Worm (Caenorhabditis elegans): ENCODE data around the gene gtf-2A2.

Gene gtf-2A2

ce11 chrIII:12583466-12583865, 41.1 kb upstream of the gtf-2A2 start (continued):
- TF ChIP-seq ets-5 (GFP tag; IDR thresholded peaks at IDR 0.05) = no peak
- TF ChIP-seq nhr-85 (tag) = peak; percentile 97
- peak; percentile 94 for TF ChIP-seq fkh-8 (tag; optimal IDR thresholded peaks at IDR 0.05)
- TF ChIP-seq mef-2 (tag; optimal IDR thresholded peaks at IDR 0.05) = peak; percentile 79
- peak; percentile 92 for TF ChIP-seq nhr-19 (GFP tag; conservative IDR thresholded peaks at IDR 0.05)
- peak; percentile 100 for TF ChIP-seq mdl-1 (tag; optimal IDR thresholded peaks at IDR 0.05)
- TF ChIP-seq ceh-8 (GFP tag; optimal IDR thresholded peaks at IDR 0.05) = peak; percentile 44
- TF ChIP-seq ztf-4 (tag; optimal IDR thresholded peaks at IDR 0.05) = peak; percentile 94
- TF ChIP-seq tbx-2 (tag; optimal IDR thresholded peaks at IDR 0.05) = peak; percentile 95
- TF ChIP-seq sox-4 (tag; optimal IDR thresholded peaks at IDR 0.05) = peak; percentile 68
- TF ChIP-seq efl-1 (optimal IDR thresholded peaks at IDR 0.05) = peak; percentile 88 to 93
- TF ChIP-seq efl-1 (GFP tag; optimal IDR thresholded peaks at IDR 0.05 in 1 of 2) = peak; percentile 74 to 97
- TF ChIP-seq lin-35 (GFP tag; optimal IDR thresholded peaks at IDR 0.05) = peak; percentile 84 to 92
- no peak for TF ChIP-seq zip-4 (GFP tag; optimal IDR thresholded peaks at IDR 0.05)
- TF ChIP-seq pag-3 (tag; optimal IDR thresholded peaks at IDR 0.05; ENCODE audit: borderline replicate concordance, insufficient read depth) = peak; percentile 95
- TF ChIP-seq aha-1 (tag; optimal IDR thresholded peaks at IDR 0.05) = no peak
- TF ChIP-seq isw-1 (GFP tag; IDR thresholded peaks at IDR 0.05) = peak; percentile 75
- TF ChIP-seq ceh-88 (GFP tag; IDR thresholded peaks at IDR 0.05) = peak; percentile 67; the same call in 1 of the 2 replicates
- peak; percentile 91 for TF ChIP-seq swsn-7 (tag; optimal IDR thresholded peaks at IDR 0.05)
- TF ChIP-seq C34B4.2 (tag; optimal IDR thresholded peaks at IDR 0.05) = no peak
- TF ChIP-seq lin-15B (tag; optimal IDR thresholded peaks at IDR 0.05) = peak; percentile 1
- peak in 1 of 2 experiments; percentile 77 for TF ChIP-seq ztf-11 (tag; optimal IDR thresholded peaks at IDR 0.05)
- no peak for TF ChIP-seq efl-3 (GFP tag; optimal IDR thresholded peaks at IDR 0.05)
- TF ChIP-seq aly-2 (tag; optimal IDR thresholded peaks at IDR 0.05) = peak; percentile 60
- TF ChIP-seq unc-130 (tag; optimal IDR thresholded peaks at IDR 0.05) = peak; percentile 94
- peak; percentile 67 for TF ChIP-seq grh-1 (GFP tag; IDR thresholded peaks at IDR 0.05)
- TF ChIP-seq jun-1 (tag; optimal IDR thresholded peaks at IDR 0.05) = peak; percentile 85
- no peak for TF ChIP-seq sptf-1 (tag; optimal IDR thresholded peaks at IDR 0.05)
- TF ChIP-seq mab-9 (GFP tag; IDR thresholded peaks at IDR 0.05) = peak; percentile 70
- TF ChIP-seq nhr-20 (tag; optimal IDR thresholded peaks at IDR 0.05) = peak; percentile 95
- peak; percentile 98 for TF ChIP-seq snu-23 (GFP tag; optimal IDR thresholded peaks at IDR 0.05)
- peak; percentile 37 for TF ChIP-seq C04F5.9 (tag; optimal IDR thresholded peaks at IDR 0.05)

DNA sequence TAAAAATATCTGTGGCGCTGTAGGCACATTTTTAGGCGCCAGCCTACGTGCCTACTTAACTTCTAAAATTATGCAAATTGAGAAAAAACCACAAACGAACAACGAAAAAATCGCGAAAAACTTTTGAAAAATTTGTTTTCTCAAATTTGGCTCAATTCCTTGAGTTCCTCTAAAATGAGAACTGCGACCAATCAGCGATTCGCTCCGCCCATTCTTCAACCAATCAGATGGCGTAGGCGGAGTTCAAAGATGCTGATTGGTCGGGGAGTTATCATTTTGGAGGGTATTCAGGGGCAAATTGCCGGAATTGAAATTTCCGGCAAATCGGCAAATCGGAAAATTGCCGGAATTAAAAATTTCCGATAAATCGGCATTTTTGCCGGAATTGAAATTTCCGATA, 38.7 kb upstream of the gtf-2A2 start:
- TF ChIP-seq egl-27 (tag; optimal IDR thresholded peaks at IDR 0.05) (no peak), ces-1 (GFP tag; optimal IDR thresholded peaks at IDR 0.05) (no peak), egl-13 (tag; optimal IDR thresholded peaks at IDR 0.05) (no peak), C04F5.9 (tag; optimal IDR thresholded peaks at IDR 0.05) (no peak), sup-37 (GFP tag; optimal IDR thresholded peaks at IDR 0.05) (no peak), nhr-77 (tag; optimal IDR thresholded peaks at IDR 0.05) (no peak), lir-3 (tag; optimal IDR thresholded peaks at IDR 0.05; ENCODE audit: poor library complexity) (no peak), pax-3 (tag; optimal IDR thresholded peaks at IDR 0.05) (no peak), aly-2 (tag; optimal IDR thresholded peaks at IDR 0.05) (no peak), C16A3.4 (tag; optimal IDR thresholded peaks at IDR 0.05) (no peak), irx-1 (tag; optimal IDR thresholded peaks at IDR 0.05) (no peak), Y116A8C.19 (tag; optimal IDR thresholded peaks at IDR 0.05; ENCODE audit: borderline replicate concordance) (no peak), hlh-4 (tag; optimal IDR thresholded peaks at IDR 0.05) (no peak), nhr-71 (tag; optimal IDR thresholded peaks at IDR 0.05) (no peak), nhr-12 (tag; optimal IDR thresholded peaks at IDR 0.05) (no peak), lin-15B (tag; optimal IDR thresholded peaks at IDR 0.05) (no peak), sptf-1 (tag; optimal IDR thresholded peaks at IDR 0.05) (no peak), snu-23 (GFP tag; optimal IDR thresholded peaks at IDR 0.05) (no peak), mdl-1 (tag; optimal IDR thresholded peaks at IDR 0.05) (no peak), vab-15 (tag; optimal IDR thresholded peaks at IDR 0.05) (no peak)

Data from whole organism, L1 larva.